Worm (Caenorhabditis elegans) whole organism, L1 larva: ENCODE results near the gene F12A10.1.

Experiments used
- fkh-4 ChIP-seq: sonication (generic microtip); optimal IDR thresholded peaks from 2 replicates; lab custom pipeline; 2016; ENCODE audit warnings: missing compliant biosample characterization, missing genetic modification characterization, borderline replicate concordance
- jun-1 ChIP-seq: fragments of 150-350 bp; optimal IDR thresholded peaks from 2 replicates; lab custom pipeline; 2014; ENCODE audit warnings: missing biosample characterization, missing genetic modification reagents, missing genetic modification characterization
- nhr-19 ChIP-seq: fragments of 200-800 bp; sonication (Bioruptor generic); conservative IDR thresholded peaks from 2 replicates; pipeline ENCODE4 v1.3.6; 2022; ENCODE audit warnings: missing genetic modification characterization, missing compliant biosample characterization
- zag-1 ChIP-seq: fragments of 150-350 bp; optimal IDR thresholded peaks from 2 replicates; lab custom pipeline; 2014; ENCODE audit warnings: missing biosample characterization, missing genetic modification characterization
- ztf-4 ChIP-seq: fragments of 150-350 bp; optimal IDR thresholded peaks from 2 replicates; lab custom pipeline; 2014; ENCODE audit warnings: missing biosample characterization, missing genetic modification characterization

ce11 chrII:5458683-5459410 is 37.5 kb upstream of the F12A10.1 start:
- TF ChIP-seq zag-1 (tag; lab: Kevin White, UChicago) = no peak
- TF ChIP-seq fkh-4 (tag; lab: Kevin White, UChicago) = no peak
- no peak for TF ChIP-seq ztf-4 (tag; lab: Kevin White, UChicago)
- no peak for TF ChIP-seq nhr-19 (GFP tag; lab: Robert Waterston, UW)
- no peak for TF ChIP-seq jun-1 (tag; lab: Kevin White, UChicago)
